Worm (Caenorhabditis elegans) whole organism, late embryonic: ENCODE results near the gene atat-2.

Source experiments
- ama-1 ChIP-seq: fragments of 150-350 bp; optimal IDR thresholded peaks from 2 replicates; lab custom pipeline; 2014
- dmd-4 ChIP-seq: sonication (generic microtip); optimal IDR thresholded peaks from 2 replicates; lab custom pipeline; 2016; ENCODE audit warnings: borderline replicate concordance, missing genetic modification characterization, missing compliant biosample characterization
- lin-11 ChIP-seq: fragments of 200-800 bp; sonication (Bioruptor generic); optimal IDR thresholded peaks from 2 replicates; lab custom pipeline; 2018; ENCODE audit warnings: mild to moderate bottlenecking, missing genetic modification characterization, missing compliant biosample characterization
- mec-3 ChIP-seq: sonication (generic microtip); optimal IDR thresholded peaks from 2 replicates; lab custom pipeline; 2016; ENCODE audit warnings: borderline replicate concordance, missing genetic modification characterization, missing compliant biosample characterization
- nhr-11 ChIP-seq: fragments of 150-350 bp; optimal IDR thresholded peaks from 2 replicates; lab custom pipeline; 2014; ENCODE audit warnings: missing biosample characterization, missing genetic modification characterization
- pat-9 ChIP-seq: fragments of 200-800 bp; sonication (Bioruptor generic); optimal IDR thresholded peaks from 2 replicates; lab custom pipeline; 2018; ENCODE audit warnings: mild to moderate bottlenecking, missing genetic modification characterization, moderate library complexity, missing compliant biosample characterization
- pha-4 ChIP-seq: fragments of 150-350 bp; optimal IDR thresholded peaks from 2 replicates; lab custom pipeline; 2018; ENCODE audit warnings: missing biosample characterization, missing genetic modification reagents, missing genetic modification characterization
- sox-4 ChIP-seq: sonication (generic microtip); optimal IDR thresholded peaks from 2 replicates; lab custom pipeline; 2017; ENCODE audit warnings: mild to moderate bottlenecking, missing genetic modification characterization, inconsistent platforms, missing compliant biosample characterization
- unc-55 ChIP-seq: sonication (generic microtip); optimal IDR thresholded peaks from 2 replicates; lab custom pipeline; 2017; ENCODE audit warnings: missing biosample characterization, missing genetic modification reagents, missing genetic modification characterization

ce11 chrX:5819702-5820470 is 29.0 kb upstream of the atat-2 start:
- no peak for TF ChIP-seq ama-1 (lab: Kevin White, UChicago)
- TF ChIP-seq mec-3 (tag; lab: Kevin White, UChicago): no peak
- no peak for TF ChIP-seq pat-9 (tag; lab: Kevin White, UChicago)
- peak; percentile 46 for TF ChIP-seq dmd-4 (tag; lab: Kevin White, UChicago)
- TF ChIP-seq lin-11 (tag; lab: Kevin White, UChicago): no peak
- no peak for TF ChIP-seq sox-4 (tag; lab: Kevin White, UChicago)
- no peak for TF ChIP-seq pha-4 (tag; lab: Kevin White, UChicago)
- no peak for TF ChIP-seq nhr-11 (tag; lab: Kevin White, UChicago)
- TF ChIP-seq unc-55 (GFP tag; lab: Kevin White, UChicago): no peak
